Worm (Caenorhabditis elegans) whole organism, L1 larva: Measurements from ENCODE around the gene Y45G5AM.6.

Experiments used
- C34B4.2 ChIP-seq: sonication (generic microtip); optimal IDR thresholded peaks from 2 replicates; lab custom pipeline; 2017; ENCODE audit warnings: mild to moderate bottlenecking, missing genetic modification characterization, missing compliant biosample characterization
- aha-1 ChIP-seq: fragments of 150-350 bp; optimal IDR thresholded peaks from 2 replicates; lab custom pipeline; 2014; ENCODE audit warnings: missing biosample characterization, missing genetic modification characterization
- ama-1 ChIP-seq: fragments of 150-350 bp; optimal IDR thresholded peaks from 2 replicates; lab custom pipeline; 2014
- blmp-1 ChIP-seq: fragments of 150-350 bp; optimal IDR thresholded peaks from 2 replicates; lab custom pipeline; 2014; ENCODE audit warnings: missing biosample characterization, missing genetic modification characterization
- ceh-82 ChIP-seq, 3 experiments: fragments of 150-350 bp in 1 of 3; sonication (generic microtip) in 2 of 3; optimal IDR thresholded peaks; 2 replicates each; lab custom pipeline; 2014 to 2017; ENCODE audit warnings: missing biosample characterization in 3 of 3, missing genetic modification characterization in 3 of 3
- dsc-1 ChIP-seq: sonication (generic microtip); optimal IDR thresholded peaks from 2 replicates; lab custom pipeline; 2016; ENCODE audit warnings: mild to moderate bottlenecking, missing genetic modification characterization, missing compliant biosample characterization
- efl-1 ChIP-seq, 4 experiments: fragments of 150-350 bp; optimal IDR thresholded peaks in 3 of 4; peaks in 1 of 4; 1 replicate in 1 of 4; 2 replicates in 3 of 4; lab custom pipeline; 2014; ENCODE audit warnings: missing biosample characterization in 2 of 4, missing genetic modification characterization in 2 of 4, missing genetic modification reagents in 2 of 4
- efl-3 ChIP-seq: fragments of 200-800 bp; sonication (Bioruptor generic); optimal IDR thresholded peaks from 2 replicates; lab custom pipeline; 2018; ENCODE audit warnings: mild to moderate bottlenecking, missing genetic modification characterization, missing compliant biosample characterization
- egl-27 ChIP-seq, 2 experiments: fragments of 150-350 bp in 1 of 2; sonication (generic microtip); optimal IDR thresholded peaks; 3 replicates each; lab custom pipeline; 2017 to 2018; ENCODE audit warnings: missing biosample characterization in 2 of 2, missing genetic modification characterization in 2 of 2, missing genetic modification reagents in 2 of 2
- elt-2 ChIP-seq: sonication (generic microtip); optimal IDR thresholded peaks from 2 replicates; lab custom pipeline; 2016; ENCODE audit warnings: missing genetic modification characterization, mild to moderate bottlenecking, inconsistent platforms, missing compliant biosample characterization, missing genetic modification reagents
- elt-3 ChIP-seq, 6 experiments: fragments of 150-350 bp in 1 of 6; sonication (generic microtip); optimal IDR thresholded peaks; 2 replicates each; lab custom pipeline; 2017 to 2018; ENCODE audit warnings: missing biosample characterization in 6 of 6, missing genetic modification characterization in 6 of 6, inconsistent platforms in 1 of 6
- fkh-10 ChIP-seq: sonication (generic microtip); optimal IDR thresholded peaks from 2 replicates; lab custom pipeline; 2017; ENCODE audit warnings: missing biosample characterization, missing genetic modification reagents, missing genetic modification characterization
- fkh-4 ChIP-seq: sonication (generic microtip); optimal IDR thresholded peaks from 2 replicates; lab custom pipeline; 2016; ENCODE audit warnings: missing compliant biosample characterization, missing genetic modification characterization, borderline replicate concordance
- fos-1 ChIP-seq: fragments of 150-350 bp; optimal IDR thresholded peaks from 2 replicates; lab custom pipeline; 2014; ENCODE audit warnings: missing biosample characterization, missing genetic modification characterization
- grh-1 ChIP-seq: fragments of 200-800 bp; sonication (Bioruptor generic); IDR thresholded peaks from 2 replicates; pipeline ENCODE4 v1.3.6; 2022; ENCODE audit warnings: missing genetic modification reagents, missing genetic modification characterization, missing compliant biosample characterization
- irx-1 ChIP-seq: sonication (generic microtip); optimal IDR thresholded peaks from 2 replicates; lab custom pipeline; 2016; ENCODE audit warnings: missing genetic modification characterization, missing compliant biosample characterization
- isw-1 ChIP-seq: fragments of 200-800 bp; sonication (Bioruptor generic); IDR thresholded peaks from 2 replicates; pipeline ENCODE4 v1.3.6; 2022; ENCODE audit warnings: missing genetic modification characterization, missing compliant biosample characterization
- lin-14 ChIP-seq: fragments of 200-800 bp; sonication (Bioruptor generic); optimal IDR thresholded peaks from 2 replicates; lab custom pipeline; 2018; ENCODE audit warnings: mild to moderate bottlenecking, missing genetic modification characterization, moderate library complexity, missing compliant biosample characterization
- lin-15B ChIP-seq: fragments of 150-350 bp; sonication (generic microtip); optimal IDR thresholded peaks from 3 replicates; lab custom pipeline; 2014; ENCODE audit warnings: missing biosample characterization, missing genetic modification characterization
- lin-35 ChIP-seq, 2 experiments: fragments of 150-350 bp; optimal IDR thresholded peaks; 2 replicates each; lab custom pipeline; 2014; ENCODE audit warnings: missing biosample characterization in 2 of 2, missing genetic modification characterization in 2 of 2, missing genetic modification reagents in 2 of 2
- lin-39 ChIP-seq: fragments of 150-350 bp; optimal IDR thresholded peaks from 2 replicates; lab custom pipeline; 2014; ENCODE audit warnings: missing biosample characterization, missing genetic modification reagents, missing genetic modification characterization
- mab-9 ChIP-seq: fragments of 200-800 bp; sonication (Bioruptor generic); IDR thresholded peaks from 2 replicates; pipeline ENCODE4 v1.3.6; 2022; ENCODE audit warnings: missing genetic modification reagents, missing genetic modification characterization, missing compliant biosample characterization
- mep-1 ChIP-seq: fragments of 150-350 bp; optimal IDR thresholded peaks from 2 replicates; lab custom pipeline; 2014; ENCODE audit warnings: missing biosample characterization, missing genetic modification characterization
- nhr-20 ChIP-seq: sonication (generic microtip); optimal IDR thresholded peaks from 2 replicates; lab custom pipeline; 2016; ENCODE audit warnings: mild to moderate bottlenecking, missing genetic modification characterization, missing compliant biosample characterization
- nhr-237 ChIP-seq: fragments of 150-350 bp; optimal IDR thresholded peaks from 2 replicates; lab custom pipeline; 2014; ENCODE audit warnings: missing biosample characterization, missing genetic modification characterization
- nhr-47 ChIP-seq: sonication (generic microtip); optimal IDR thresholded peaks from 2 replicates; lab custom pipeline; 2016; ENCODE audit warnings: mild to moderate bottlenecking, missing genetic modification characterization, moderate library complexity, missing compliant biosample characterization
- nhr-76 ChIP-seq: sonication (generic microtip); optimal IDR thresholded peaks from 2 replicates; lab custom pipeline; 2017; ENCODE audit warnings: missing biosample characterization, missing genetic modification characterization
- nhr-77 ChIP-seq: fragments of 150-350 bp; optimal IDR thresholded peaks from 2 replicates; lab custom pipeline; 2014; ENCODE audit warnings: missing biosample characterization, missing genetic modification characterization
- nhr-85 ChIP-seq: sonication (generic microtip); peaks from one replicate; lab custom pipeline; 2016; ENCODE audit warnings: missing genetic modification characterization, inconsistent platforms, missing compliant biosample characterization
- nhr-90 ChIP-seq: sonication (generic microtip); optimal IDR thresholded peaks from 2 replicates; lab custom pipeline; 2016; ENCODE audit warnings: mild to moderate bottlenecking, missing genetic modification characterization, missing compliant biosample characterization; ENCODE audit not compliant: poor library complexity
- pag-3 ChIP-seq: sonication (generic microtip); optimal IDR thresholded peaks from 2 replicates; lab custom pipeline; 2017; ENCODE audit warnings: missing genetic modification characterization, mild to moderate bottlenecking, missing compliant biosample characterization, antibody characterized with exemption, borderline replicate concordance; ENCODE audit not compliant: insufficient read depth
- pax-3 ChIP-seq: fragments of 200-800 bp; sonication (Bioruptor generic); optimal IDR thresholded peaks from 2 replicates; lab custom pipeline; 2018; ENCODE audit warnings: mild to moderate bottlenecking, missing genetic modification characterization, moderate library complexity, missing compliant biosample characterization
- rnt-1 ChIP-seq: sonication (generic microtip); optimal IDR thresholded peaks from 2 replicates; lab custom pipeline; 2016; ENCODE audit warnings: mild to moderate bottlenecking, missing genetic modification characterization, moderate library complexity, missing compliant biosample characterization
- skn-1 ChIP-seq: fragments of 150-350 bp; optimal IDR thresholded peaks from 2 replicates; lab custom pipeline; 2014; ENCODE audit warnings: missing biosample characterization, missing genetic modification characterization
- snpc-4 ChIP-seq: fragments of 150-350 bp; optimal IDR thresholded peaks from 2 replicates; lab custom pipeline; 2014; ENCODE audit warnings: missing biosample characterization, missing genetic modification characterization
- snu-23 ChIP-seq: sonication (generic microtip); optimal IDR thresholded peaks from 2 replicates; lab custom pipeline; 2016; ENCODE audit warnings: missing genetic modification characterization, missing compliant biosample characterization
- sptf-1 ChIP-seq: fragments of 150-350 bp; optimal IDR thresholded peaks from 2 replicates; lab custom pipeline; 2014; ENCODE audit warnings: missing biosample characterization, missing genetic modification characterization
- unc-30 ChIP-seq: sonication (generic microtip); optimal IDR thresholded peaks from 2 replicates; lab custom pipeline; 2017; ENCODE audit warnings: missing biosample characterization, missing genetic modification characterization
- unc-62 ChIP-seq: fragments of 150-350 bp; optimal IDR thresholded peaks from 2 replicates; lab custom pipeline; 2014; ENCODE audit warnings: missing biosample characterization, missing genetic modification reagents, missing genetic modification characterization
- zag-1 ChIP-seq: fragments of 150-350 bp; optimal IDR thresholded peaks from 2 replicates; lab custom pipeline; 2014; ENCODE audit warnings: missing biosample characterization, missing genetic modification characterization
- zip-4 ChIP-seq: fragments of 200-800 bp; sonication (Bioruptor generic); optimal IDR thresholded peaks from 2 replicates; lab custom pipeline; 2018; ENCODE audit warnings: mild to moderate bottlenecking, missing genetic modification characterization, moderate library complexity, missing compliant biosample characterization

The Y45G5AM.6 gene

ce11 chrV:4192688-4193471, 40.8 kb upstream of the Y45G5AM.6 start (continued):
- TF ChIP-seq unc-30 (tag; lab: Kevin White, UChicago), result no peak
- TF ChIP-seq sptf-1 (tag; lab: Kevin White, UChicago), result no peak
- no peak for TF ChIP-seq isw-1 (GFP tag; lab: Robert Waterston, UW)
- peak; percentile 47 for TF ChIP-seq dsc-1 (tag; lab: Kevin White, UChicago)
- no peak for TF ChIP-seq nhr-77 (tag; lab: Kevin White, UChicago)
- no peak for TF ChIP-seq aha-1 (tag; lab: Kevin White, UChicago)
- no peak for TF ChIP-seq snpc-4 (tag; lab: Kevin White, UChicago)

ce11 chrV:4190232-4190631, 38.1 kb upstream of the Y45G5AM.6 start:
- TF ChIP-seq ama-1 (lab: Kevin White, UChicago), result peak; percentile 7
- no peak for TF ChIP-seq efl-1 (optimal IDR thresholded peaks at IDR 0.05; lab: Kevin White, UChicago)
- TF ChIP-seq efl-1 (GFP tag; optimal IDR thresholded peaks at IDR 0.05 in 1 of 2; lab: Kevin White, UChicago), result peak in 1 of 2 experiments; percentile 2
- TF ChIP-seq irx-1 (tag; lab: Kevin White, UChicago), result no peak
- TF ChIP-seq, all 84 proteins: peak for 2

- TF ChIP-seq zag-1 (tag; lab: Kevin White, UChicago), result no peak
Measured at ce11 chrV:4189618-4190017, 37.5 kb upstream of the Y45G5AM.6 start.

- peak; percentile 77 for TF ChIP-seq snpc-4 (tag; lab: Kevin White, UChicago)
- no peak for TF ChIP-seq ceh-82 (tag; optimal IDR thresholded peaks at IDR 0.05; lab: Kevin White, UChicago)
- TF ChIP-seq mep-1 (tag; lab: Kevin White, UChicago), result peak; percentile 27
- TF ChIP-seq pag-3 (tag; lab: Kevin White, UChicago), result no peak
- no peak for TF ChIP-seq ama-1 (lab: Kevin White, UChicago)
- TF ChIP-seq mab-9, result no peak
- TF ChIP-seq nhr-85 (tag; lab: Kevin White, UChicago), result peak; percentile 19
- no peak for TF ChIP-seq nhr-76 (tag; lab: Kevin White, UChicago)
- no peak for TF ChIP-seq efl-1 (optimal IDR thresholded peaks at IDR 0.05; lab: Kevin White, UChicago)
- no peak for TF ChIP-seq efl-1 (GFP tag; optimal IDR thresholded peaks at IDR 0.05 in 1 of 2; lab: Kevin White, UChicago)
- TF ChIP-seq, all 84 proteins: peak for 3
Measured at ce11 chrV:4187144-4187485, 35.0 kb upstream of the Y45G5AM.6 start, which contains the start of gene nhr-114. TSS of gene nhr-114 (plus strand) at chrV:4187202.

ce11 chrV:4186453-4187143, 34.5 kb upstream of the Y45G5AM.6 start:
- no peak for TF ChIP-seq C34B4.2 (tag; lab: Kevin White, UChicago)
- no peak for TF ChIP-seq nhr-237
- TF ChIP-seq nhr-90 (tag; lab: Kevin White, UChicago), result peak; percentile 57
- no peak for TF ChIP-seq nhr-77 (tag; lab: Kevin White, UChicago)
- no peak for TF ChIP-seq egl-27 (tag; optimal IDR thresholded peaks at IDR 0.05; lab: Kevin White, UChicago)
- no peak for TF ChIP-seq efl-3 (GFP tag; lab: Kevin White, UChicago)
- no peak for TF ChIP-seq fkh-4 (tag; lab: Kevin White, UChicago)
- TF ChIP-seq elt-3 (tag; optimal IDR thresholded peaks at IDR 0.05; lab: Kevin White, UChicago), result no peak
- no peak for TF ChIP-seq mab-9
- TF ChIP-seq zip-4 (GFP tag; lab: Kevin White, UChicago), result no peak
- peak; percentile 36 for TF ChIP-seq snu-23 (GFP tag; lab: Kevin White, UChicago)
- TF ChIP-seq blmp-1 (tag; lab: Kevin White, UChicago), result peak; percentile 16
- no peak for TF ChIP-seq lin-15B (tag; lab: Kevin White, UChicago)
- peak; percentile 70 for TF ChIP-seq elt-2 (tag; lab: Kevin White, UChicago)
- peak; percentile 27; the same call in 1 of the 2 replicates for TF ChIP-seq grh-1
- TF ChIP-seq nhr-47, result peak; percentile 32
- TF ChIP-seq rnt-1 (tag; lab: Kevin White, UChicago), result no peak
- TF ChIP-seq lin-35 (GFP tag; optimal IDR thresholded peaks at IDR 0.05; lab: Kevin White, UChicago), result peak in 1 of 2 experiments; percentile 1
- TF ChIP-seq pax-3 (tag; lab: Kevin White, UChicago), result no peak
- no peak for TF ChIP-seq unc-62 (GFP tag; lab: Kevin White, UChicago)
- peak; percentile 78 for TF ChIP-seq lin-14 (GFP tag; lab: Kevin White, UChicago)
- TF ChIP-seq skn-1, result no peak
- no peak for TF ChIP-seq fkh-10 (GFP tag; lab: Kevin White, UChicago)
- no peak for TF ChIP-seq fos-1 (tag; lab: Kevin White, UChicago)
- peak; percentile 64 for TF ChIP-seq nhr-20
- no peak for TF ChIP-seq lin-39 (tag; lab: Kevin White, UChicago)
